Fruit fly (Drosophila melanogaster) whole organism, embryonic: ENCODE results near the gene CG11168.
A peak's percentile ranks its signal among the peaks of the same experiment; 100 is the strongest.

Experiments used
- ATbp ChIP-seq: fragments of 200-800 bp; sonication (Bioruptor generic); optimal IDR thresholded peaks from 2 replicates; lab custom pipeline; 2017; ENCODE audit warnings: missing biosample characterization, mild to moderate bottlenecking, missing genetic modification characterization, missing genetic modification reagents
- Atf6 ChIP-seq: fragments of 200-800 bp; sonication (Bioruptor generic); IDR thresholded peaks from 2 replicates; pipeline ENCODE4 v1.3.6; 2022; ENCODE audit warnings: missing biosample characterization, missing genetic modification characterization
- Blimp-1 ChIP-seq: fragments of 200-800 bp; sonication (Bioruptor generic); optimal IDR thresholded peaks from 3 replicates; lab custom pipeline; 2018; ENCODE audit warnings: missing biosample characterization, missing genetic modification characterization, mild to moderate bottlenecking, moderate library complexity, missing genetic modification reagents
- CG12391 ChIP-seq: fragments of 200-800 bp; sonication (Bioruptor generic); optimal IDR thresholded peaks from 3 replicates; lab custom pipeline; 2018; ENCODE audit warnings: missing biosample characterization, mild to moderate bottlenecking, missing genetic modification characterization, moderate library complexity
- CG12659 ChIP-seq: fragments of 200-800 bp; sonication (Bioruptor generic); optimal IDR thresholded peaks from 3 replicates; lab custom pipeline; 2017; ENCODE audit warnings: mild to moderate bottlenecking, missing biosample characterization, missing genetic modification reagents, missing genetic modification characterization
- CG13424 ChIP-seq: fragments of 200-800 bp; sonication (Bioruptor generic); optimal IDR thresholded peaks from 2 replicates; lab custom pipeline; 2019; ENCODE audit warnings: missing biosample characterization, mild to moderate bottlenecking, missing genetic modification characterization, moderate library complexity
- CG15073 ChIP-seq: fragments of 200-800 bp; sonication (Bioruptor generic); optimal IDR thresholded peaks from 2 replicates; lab custom pipeline; 2016; ENCODE audit warnings: missing biosample characterization, missing genetic modification characterization
- CG17385 ChIP-seq: fragments of 200-800 bp; sonication (Bioruptor generic); optimal IDR thresholded peaks from 3 replicates; lab custom pipeline; 2018; ENCODE audit warnings: missing biosample characterization, mild to moderate bottlenecking, missing genetic modification characterization
- CG18262 ChIP-seq: fragments of 200-800 bp; optimal IDR thresholded peaks from 3 replicates; lab custom pipeline; 2019; ENCODE audit warnings: missing biosample characterization, mild to moderate bottlenecking, missing genetic modification characterization, moderate library complexity
- CG2199 ChIP-seq: fragments of 200-800 bp; sonication (Bioruptor generic); IDR thresholded peaks from 3 replicates; pipeline ENCODE4 v1.3.6; 2022; ENCODE audit warnings: missing biosample characterization, missing genetic modification characterization
- CG3847 ChIP-seq: fragments of 200-800 bp; sonication (Bioruptor generic); IDR thresholded peaks from 2 replicates; pipeline ENCODE4 v1.3.6; 2022; ENCODE audit warnings: missing biosample characterization, missing genetic modification characterization
- CG42726 ChIP-seq: fragments of 200-800 bp; sonication (Bioruptor generic); IDR thresholded peaks from 2 replicates; pipeline ENCODE4 v1.3.6; 2022; ENCODE audit warnings: missing biosample characterization, missing genetic modification characterization; ENCODE audit not compliant: partially characterized antibody
- CG7839 ChIP-seq: fragments of 200-800 bp; sonication (Bioruptor generic); optimal IDR thresholded peaks from 3 replicates; lab custom pipeline; 2018; ENCODE audit warnings: missing biosample characterization, mild to moderate bottlenecking, missing genetic modification characterization, moderate library complexity
- CG7963 ChIP-seq: fragments of 200-800 bp; sonication (Bioruptor generic); IDR thresholded peaks from 3 replicates; pipeline ENCODE4 v1.3.6; 2022; ENCODE audit warnings: missing biosample characterization, missing genetic modification characterization; ENCODE audit not compliant: partially characterized antibody
- CG9609 ChIP-seq: fragments of 200-800 bp; sonication (Bioruptor generic); optimal IDR thresholded peaks from 3 replicates; lab custom pipeline; 2016; ENCODE audit warnings: missing biosample characterization, missing genetic modification characterization
- CHES-1-like ChIP-seq: fragments of 200-800 bp; sonication (Bioruptor generic); optimal IDR thresholded peaks from 2 replicates; lab custom pipeline; 2016; ENCODE audit warnings: missing biosample characterization, missing genetic modification characterization
- CrebB ChIP-seq: fragments of 200-800 bp; sonication (Bioruptor generic); optimal IDR thresholded peaks from 3 replicates; lab custom pipeline; 2018; ENCODE audit warnings: missing biosample characterization, mild to moderate bottlenecking, missing genetic modification characterization
- Doc2 ChIP-seq: fragments of 200-800 bp; sonication (Bioruptor generic); IDR thresholded peaks from 2 replicates; pipeline ENCODE4 v1.3.6; 2022; ENCODE audit warnings: missing biosample characterization, missing genetic modification characterization
- Drgx ChIP-seq: fragments of 200-800 bp; sonication (Bioruptor generic); IDR thresholded peaks from 2 replicates; pipeline ENCODE4 v1.3.6; 2022; ENCODE audit warnings: missing biosample characterization, missing genetic modification characterization
- Eip74EF ChIP-seq, 2 experiments: fragments of 200-800 bp in 1 of 2; fragments of >200 bp in 1 of 2; sonication (Bioruptor generic) in 1 of 2; optimal IDR thresholded peaks; 2 replicates each; lab custom pipeline; 2017 to 2019; ENCODE audit warnings: missing biosample characterization in 2 of 2, missing genetic modification characterization in 2 of 2, mild to moderate bottlenecking in 1 of 2, moderate library complexity in 1 of 2
- Fer1 ChIP-seq: fragments of 200-800 bp; sonication (Bioruptor generic); optimal IDR thresholded peaks from 2 replicates; lab custom pipeline; 2017; ENCODE audit warnings: missing biosample characterization, mild to moderate bottlenecking, missing genetic modification characterization
- Fer3 ChIP-seq: fragments of 200-800 bp; sonication (Bioruptor generic); optimal IDR thresholded peaks from 2 replicates; lab custom pipeline; 2018; ENCODE audit warnings: missing biosample characterization, mild to moderate bottlenecking, missing genetic modification characterization, moderate library complexity
- Hr39 ChIP-seq: fragments of >200 bp; optimal IDR thresholded peaks from 2 replicates; lab custom pipeline; 2017
- MESR4 ChIP-seq: fragments of 200-800 bp; sonication (Bioruptor generic); optimal IDR thresholded peaks from 2 replicates; lab custom pipeline; 2018; ENCODE audit warnings: missing biosample characterization, mild to moderate bottlenecking, missing genetic modification characterization, moderate library complexity
- NFAT ChIP-seq: fragments of 200-800 bp; sonication (Bioruptor generic); IDR thresholded peaks from 2 replicates; pipeline ENCODE4 v1.3.6; 2022; ENCODE audit warnings: missing biosample characterization, missing genetic modification characterization
- Six4 ChIP-seq: fragments of 200-800 bp; sonication (Bioruptor generic); optimal IDR thresholded peaks from 2 replicates; lab custom pipeline; 2016; ENCODE audit warnings: missing biosample characterization, missing genetic modification characterization
- Tbp ChIP-seq: fragments of >200 bp; optimal IDR thresholded peaks from 2 replicates; lab custom pipeline; 2018; ENCODE audit warnings: missing biosample characterization, missing genetic modification characterization
- ato ChIP-seq: fragments of 200-800 bp; sonication (Bioruptor generic); IDR thresholded peaks from 2 replicates; pipeline ENCODE4 v1.3.6; 2022; ENCODE audit warnings: missing biosample characterization, missing genetic modification characterization; ENCODE audit not compliant: partially characterized antibody
- br ChIP-seq: fragments of >200 bp; optimal IDR thresholded peaks from 2 replicates; lab custom pipeline; 2017
- cwo ChIP-seq: fragments of 200-800 bp; sonication (Bioruptor generic); optimal IDR thresholded peaks from 3 replicates; lab custom pipeline; 2017; ENCODE audit warnings: missing biosample characterization, missing genetic modification characterization, mild to moderate bottlenecking, moderate library complexity, missing genetic modification reagents
- disco-r ChIP-seq: fragments of 200-800 bp; sonication (Bioruptor generic); optimal IDR thresholded peaks from 2 replicates; lab custom pipeline; 2016; ENCODE audit warnings: missing biosample characterization, missing genetic modification characterization
- fru ChIP-seq: fragments of >200 bp; optimal IDR thresholded peaks from 2 replicates; lab custom pipeline; 2017
- hkb ChIP-seq, 2 experiments: fragments of 200-800 bp in 1 of 2; fragments of >200 bp in 1 of 2; sonication (Bioruptor generic) in 1 of 2; IDR thresholded peaks in 1 of 2; optimal IDR thresholded peaks in 1 of 2; 2 replicates each; pipeline versions ENCODE4 v1.3.6 to Lab custom; 2017 to 2022; ENCODE audit warnings: missing biosample characterization in 1 of 2, missing genetic modification characterization in 1 of 2
- insv ChIP-seq, 2 experiments: fragments of 200-800 bp; sonication (Bioruptor generic); optimal IDR thresholded peaks; 3 replicates each; lab custom pipeline; 2016 to 2018; ENCODE audit warnings: missing biosample characterization in 2 of 2, missing genetic modification characterization in 2 of 2
- nom ChIP-seq: fragments of 200-800 bp; sonication (Bioruptor generic); optimal IDR thresholded peaks from 2 replicates; lab custom pipeline; 2017; ENCODE audit warnings: missing biosample characterization, missing genetic modification characterization, mild to moderate bottlenecking, moderate library complexity, missing genetic modification reagents
- oc ChIP-seq: fragments of 200-800 bp; sonication (Bioruptor generic); optimal IDR thresholded peaks from 2 replicates; lab custom pipeline; 2018; ENCODE audit warnings: missing biosample characterization, mild to moderate bottlenecking, missing genetic modification characterization, moderate library complexity
- phol ChIP-seq: fragments of 200-800 bp; sonication (Bioruptor generic); optimal IDR thresholded peaks from 3 replicates; lab custom pipeline; 2018; ENCODE audit warnings: missing biosample characterization, mild to moderate bottlenecking, missing genetic modification characterization, moderate library complexity
- row ChIP-seq: fragments of 200-800 bp; sonication (Bioruptor generic); IDR thresholded peaks from 3 replicates; pipeline ENCODE4 v1.3.6; 2022; ENCODE audit warnings: missing biosample characterization, missing genetic modification characterization
- seq ChIP-seq: fragments of 200-800 bp; sonication (Bioruptor generic); IDR thresholded peaks from 2 replicates; pipeline ENCODE4 v1.3.6; 2022; ENCODE audit warnings: missing biosample characterization, missing genetic modification characterization
- tap ChIP-seq: fragments of 200-800 bp; optimal IDR thresholded peaks from 3 replicates; lab custom pipeline; 2019; ENCODE audit warnings: missing biosample characterization, mild to moderate bottlenecking, missing genetic modification characterization, moderate library complexity
- tll ChIP-seq, 2 experiments: fragments of 200-800 bp in 1 of 2; fragments of >200 bp in 1 of 2; sonication (Bioruptor generic) in 1 of 2; optimal IDR thresholded peaks; 2 replicates each; lab custom pipeline; 2017 to 2019; ENCODE audit warnings: missing biosample characterization in 2 of 2, missing genetic modification characterization in 2 of 2, mild to moderate bottlenecking in 1 of 2, moderate library complexity in 1 of 2
- zf30C ChIP-seq: fragments of 200-800 bp; sonication (Bioruptor generic); optimal IDR thresholded peaks from 3 replicates; lab custom pipeline; 2018; ENCODE audit warnings: missing biosample characterization, mild to moderate bottlenecking, missing genetic modification characterization

Gene CG11168

DNA sequence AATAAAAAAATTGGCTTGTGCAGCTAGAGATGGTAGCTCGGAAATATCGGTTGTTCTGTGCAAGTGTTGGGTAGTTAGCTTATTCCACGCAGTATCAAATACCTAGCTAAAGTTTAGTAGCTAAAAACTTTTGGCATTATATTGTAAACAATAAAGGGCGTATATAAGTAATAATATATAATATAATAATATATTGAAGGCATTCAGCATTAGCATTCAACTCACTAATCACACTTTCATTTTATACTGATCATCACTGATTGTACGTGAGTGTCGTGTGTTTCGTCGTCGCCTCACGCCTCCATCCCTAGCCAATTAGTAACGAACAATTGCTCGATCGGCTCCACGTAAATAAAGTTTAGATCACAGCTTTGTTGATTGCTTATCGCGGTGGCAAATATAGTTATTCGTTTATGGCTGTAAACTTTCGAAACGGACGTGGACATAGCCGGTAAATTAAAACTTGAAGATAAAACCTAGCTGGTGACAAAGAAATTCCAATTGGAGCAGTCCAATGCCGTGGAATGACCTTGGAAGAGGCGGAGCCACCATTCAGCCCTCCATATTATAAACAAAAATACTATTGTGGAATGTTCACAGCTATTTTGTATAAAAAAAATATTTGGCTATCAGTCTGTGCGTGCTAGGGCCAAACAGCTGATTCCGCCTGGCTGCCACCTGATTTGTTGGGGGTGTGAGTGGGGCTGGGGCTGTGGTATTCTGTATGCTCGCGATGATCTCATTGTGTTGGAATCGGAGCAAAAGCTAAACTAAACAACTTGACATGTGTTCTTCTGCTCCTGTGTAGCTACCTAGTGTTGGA is at the start of gene CG11168, which contains the start of the genes PIG-S and sud1 (continued):
- TF ChIP-seq Eip74EF (GFP tag; optimal IDR thresholded peaks at IDR 0.05; lab: Kevin White, UChicago) (no peak), CG12391 (tag; lab: Kevin White, UChicago) (peak; percentile 81), NFAT (GFP tag; lab: Robert Waterston, UW) (0 out of 2 replicates have a peak, but pooled peaks have one; percentile 16), CG9609 (GFP tag; lab: Kevin White, UChicago) (no peak), CG7839 (tag; lab: Kevin White, UChicago) (no peak), oc (no peak), CG13424 (peak; percentile 68), phol (peak; percentile 81), Fer1 (no peak), CG18262 (tag; lab: Kevin White, UChicago) (peak; percentile 64), br (no peak), row (GFP tag; lab: Robert Waterston, UW) (peak; percentile 96), zf30C (GFP tag; lab: Kevin White, UChicago) (no peak), Drgx (GFP tag; lab: Robert Waterston, UW) (no peak), CHES-1-like (no peak), CG12659 (GFP tag; lab: Kevin White, UChicago) (peak; percentile 65), Fer3 (tag; lab: Kevin White, UChicago) (no peak), insv (GFP tag; optimal IDR thresholded peaks at IDR 0.05; lab: Kevin White, UChicago) (peak in 1 of 2 experiments; percentile 80), CG3847 (GFP tag; lab: Robert Waterston, UW) (peak; percentile 76), hkb (optimal IDR thresholded peaks at IDR 0.05; lab: Kevin White, UChicago) (no peak), hkb (GFP tag; IDR thresholded peaks at IDR 0.05; lab: Robert Waterston, UW) (0 out of 2 replicates have a peak, but pooled peaks have one; percentile 11), tll (GFP tag; optimal IDR thresholded peaks at IDR 0.05; lab: Kevin White, UChicago) (peak in 1 of 2 experiments; percentile 16), cwo (GFP tag; lab: Kevin White, UChicago) (no peak), ato (GFP tag; lab: Robert Waterston, UW) (0 out of 2 replicates have a peak, but pooled peaks have one; percentile 29), CG42726 (0 out of 2 replicates have a peak, but pooled peaks have one; percentile 42), ATbp (GFP tag; lab: Kevin White, UChicago) (peak; percentile 28), Doc2 (no peak), tap (tag; lab: Kevin White, UChicago) (no peak), CG17385 (GFP tag; lab: Kevin White, UChicago) (peak; percentile 35), CG7963 (GFP tag; lab: Robert Waterston, UW) (peak; percentile 54; the same call in 1 of the 3 replicates), Hr39 (no peak), nom (GFP tag; lab: Kevin White, UChicago) (no peak), Tbp (GFP tag; lab: Kevin White, UChicago) (no peak), CG15073 (GFP tag; lab: Kevin White, UChicago) (no peak), MESR4 (GFP tag; lab: Kevin White, UChicago) (peak; percentile 38), Blimp-1 (no peak), disco-r (GFP tag; lab: Kevin White, UChicago) (no peak), seq (0 out of 2 replicates have a peak, but pooled peaks have one; percentile 21), fru (lab: Kevin White, UChicago) (no peak), CG2199 (GFP tag; lab: Robert Waterston, UW) (no peak), Six4 (GFP tag; lab: Kevin White, UChicago) (peak; percentile 25), Atf6 (peak; percentile 35; the same call in 1 of the 2 replicates), CrebB (tag; lab: Kevin White, UChicago) (no peak)
